Worm (Caenorhabditis elegans) whole organism, L3 larva: Measurements from ENCODE around the gene Y38C1AA.7.
"Not testable (repeated sequence)": the region's sequence is repeated elsewhere in the genome, so short reads cannot be mapped to it uniquely, and the experiment has no call there.

Experiments used
- ZK546.5 ChIP-seq: sonication (generic microtip); optimal IDR thresholded peaks from 2 replicates; lab custom pipeline; 2017; ENCODE audit warnings: missing biosample characterization, missing genetic modification characterization
- aly-2 ChIP-seq: fragments of 150-350 bp; optimal IDR thresholded peaks from 2 replicates; lab custom pipeline; 2014; ENCODE audit warnings: missing biosample characterization, missing genetic modification characterization
- ama-1 ChIP-seq: fragments of 150-350 bp; optimal IDR thresholded peaks from 2 replicates; lab custom pipeline; 2018
- ceh-16 ChIP-seq: sonication (generic microtip); optimal IDR thresholded peaks from 2 replicates; lab custom pipeline; 2017; ENCODE audit warnings: missing biosample characterization, missing genetic modification characterization
- ceh-28 ChIP-seq: fragments of 150-350 bp; optimal IDR thresholded peaks from 2 replicates; lab custom pipeline; 2014; ENCODE audit warnings: missing biosample characterization, missing genetic modification reagents, missing genetic modification characterization
- ceh-82 ChIP-seq: fragments of 150-350 bp; optimal IDR thresholded peaks from 2 replicates; lab custom pipeline; 2014; ENCODE audit warnings: missing biosample characterization, missing genetic modification characterization
- ceh-9 ChIP-seq: sonication (generic microtip); optimal IDR thresholded peaks from 2 replicates; lab custom pipeline; 2018; ENCODE audit warnings: missing biosample characterization, missing genetic modification characterization
- daf-12 ChIP-seq: fragments of 150-350 bp; optimal IDR thresholded peaks from 2 replicates; lab custom pipeline; 2014; ENCODE audit warnings: missing biosample characterization, missing genetic modification reagents, missing genetic modification characterization
- egl-27 ChIP-seq: sonication (generic microtip); optimal IDR thresholded peaks from 4 replicates; lab custom pipeline; 2017; ENCODE audit warnings: missing biosample characterization, missing genetic modification reagents, missing genetic modification characterization
- elt-1 ChIP-seq: fragments of 150-350 bp; optimal IDR thresholded peaks from 2 replicates; lab custom pipeline; 2014; ENCODE audit warnings: missing biosample characterization, missing genetic modification characterization
- elt-3 ChIP-seq, 3 experiments: fragments of 150-350 bp in 1 of 3; sonication (generic microtip) in 2 of 3; optimal IDR thresholded peaks; 2 replicates in 2 of 3; 4 replicates in 1 of 3; lab custom pipeline; 2014 to 2017; ENCODE audit warnings: missing biosample characterization in 3 of 3, missing genetic modification characterization in 3 of 3
- fkh-10 ChIP-seq: sonication (generic microtip); optimal IDR thresholded peaks from 2 replicates; lab custom pipeline; 2017; ENCODE audit warnings: missing biosample characterization, missing genetic modification reagents, missing genetic modification characterization
- fkh-2 ChIP-seq: fragments of 150-350 bp; optimal IDR thresholded peaks from 2 replicates; lab custom pipeline; 2014; ENCODE audit warnings: missing biosample characterization, missing genetic modification reagents, missing genetic modification characterization
- fos-1 ChIP-seq: fragments of 150-350 bp; optimal IDR thresholded peaks from 2 replicates; lab custom pipeline; 2014; ENCODE audit warnings: missing biosample characterization, missing genetic modification characterization
- hmg-11 ChIP-seq: sonication (generic microtip); optimal IDR thresholded peaks from 2 replicates; lab custom pipeline; 2016; ENCODE audit warnings: missing genetic modification characterization, missing compliant biosample characterization
- jun-1 ChIP-seq: fragments of 150-350 bp; optimal IDR thresholded peaks from 2 replicates; lab custom pipeline; 2014; ENCODE audit warnings: missing biosample characterization, missing genetic modification reagents, missing genetic modification characterization
- lin-15B ChIP-seq: fragments of 150-350 bp; optimal IDR thresholded peaks from 2 replicates; lab custom pipeline; 2014; ENCODE audit warnings: missing biosample characterization, missing genetic modification characterization
- lin-39 ChIP-seq: fragments of 150-350 bp; optimal IDR thresholded peaks from 2 replicates; lab custom pipeline; 2018; ENCODE audit warnings: missing biosample characterization, missing genetic modification reagents, missing genetic modification characterization
- lsy-12 ChIP-seq: sonication (generic microtip); optimal IDR thresholded peaks from 2 replicates; lab custom pipeline; 2016; ENCODE audit warnings: mild to moderate bottlenecking, missing genetic modification characterization, missing compliant biosample characterization
- mdl-1 ChIP-seq: fragments of 150-350 bp; optimal IDR thresholded peaks from 2 replicates; lab custom pipeline; 2014; ENCODE audit warnings: missing biosample characterization, missing genetic modification characterization
- mml-1 ChIP-seq: fragments of 150-350 bp; sonication (generic microtip); optimal IDR thresholded peaks from 3 replicates; lab custom pipeline; 2014; ENCODE audit warnings: missing biosample characterization, missing genetic modification characterization
- nfya-1 ChIP-seq: sonication (generic microtip); optimal IDR thresholded peaks from 2 replicates; lab custom pipeline; 2017; ENCODE audit warnings: missing genetic modification characterization, mild to moderate bottlenecking, missing compliant biosample characterization, antibody characterized with exemption, moderate library complexity; ENCODE audit not compliant: insufficient read depth
- nhr-11 ChIP-seq: fragments of 150-350 bp; optimal IDR thresholded peaks from 2 replicates; lab custom pipeline; 2014; ENCODE audit warnings: missing biosample characterization, missing genetic modification characterization
- nhr-23 ChIP-seq: fragments of 150-350 bp; optimal IDR thresholded peaks from 2 replicates; lab custom pipeline; 2014; ENCODE audit warnings: missing biosample characterization, missing genetic modification reagents, missing genetic modification characterization
- nhr-237 ChIP-seq: fragments of 150-350 bp; optimal IDR thresholded peaks from 2 replicates; lab custom pipeline; 2014; ENCODE audit warnings: missing biosample characterization, missing genetic modification characterization
- nhr-25 ChIP-seq: sonication (generic microtip); optimal IDR thresholded peaks from 2 replicates; lab custom pipeline; 2017; ENCODE audit warnings: missing biosample characterization, missing genetic modification characterization
- nhr-28 ChIP-seq: fragments of 150-350 bp; optimal IDR thresholded peaks from 2 replicates; lab custom pipeline; 2014; ENCODE audit warnings: missing biosample characterization, missing genetic modification characterization
- nhr-43 ChIP-seq: sonication (generic microtip); optimal IDR thresholded peaks from 2 replicates; lab custom pipeline; 2016; ENCODE audit warnings: mild to moderate bottlenecking, missing genetic modification characterization, missing compliant biosample characterization; ENCODE audit not compliant: poor library complexity, severe bottlenecking
- nhr-76 ChIP-seq: fragments of 150-350 bp; sonication (generic microtip); optimal IDR thresholded peaks from 5 replicates; lab custom pipeline; 2014; ENCODE audit warnings: missing biosample characterization, missing genetic modification characterization
- nhr-77 ChIP-seq: fragments of 150-350 bp; optimal IDR thresholded peaks from 2 replicates; lab custom pipeline; 2014; ENCODE audit warnings: missing biosample characterization, missing genetic modification characterization
- pqm-1 ChIP-seq: fragments of 150-350 bp; optimal IDR thresholded peaks from 2 replicates; lab custom pipeline; 2017; ENCODE audit warnings: missing biosample characterization, missing genetic modification characterization, inconsistent platforms
- sea-2 ChIP-seq: fragments of 150-350 bp; sonication (generic microtip); optimal IDR thresholded peaks from 4 replicates; lab custom pipeline; 2014; ENCODE audit warnings: missing biosample characterization, missing genetic modification reagents, missing genetic modification characterization
- skn-1 ChIP-seq: fragments of 150-350 bp; optimal IDR thresholded peaks from 2 replicates; lab custom pipeline; 2014; ENCODE audit warnings: missing biosample characterization, missing genetic modification characterization
- tbx-2 ChIP-seq: sonication (generic microtip); optimal IDR thresholded peaks from 2 replicates; lab custom pipeline; 2016; ENCODE audit warnings: mild to moderate bottlenecking, missing genetic modification characterization, missing compliant biosample characterization
- unc-62 ChIP-seq: fragments of 150-350 bp; sonication (generic microtip); optimal IDR thresholded peaks from 4 replicates; lab custom pipeline; 2014; ENCODE audit warnings: missing biosample characterization, missing genetic modification reagents, missing genetic modification characterization
- zag-1 ChIP-seq: fragments of 150-350 bp; optimal IDR thresholded peaks from 2 replicates; lab custom pipeline; 2014; ENCODE audit warnings: missing biosample characterization, missing genetic modification characterization
- ztf-11 ChIP-seq: fragments of 150-350 bp; optimal IDR thresholded peaks from 2 replicates; lab custom pipeline; 2014; ENCODE audit warnings: missing biosample characterization, missing genetic modification characterization

The Y38C1AA.7 gene

DNA sequence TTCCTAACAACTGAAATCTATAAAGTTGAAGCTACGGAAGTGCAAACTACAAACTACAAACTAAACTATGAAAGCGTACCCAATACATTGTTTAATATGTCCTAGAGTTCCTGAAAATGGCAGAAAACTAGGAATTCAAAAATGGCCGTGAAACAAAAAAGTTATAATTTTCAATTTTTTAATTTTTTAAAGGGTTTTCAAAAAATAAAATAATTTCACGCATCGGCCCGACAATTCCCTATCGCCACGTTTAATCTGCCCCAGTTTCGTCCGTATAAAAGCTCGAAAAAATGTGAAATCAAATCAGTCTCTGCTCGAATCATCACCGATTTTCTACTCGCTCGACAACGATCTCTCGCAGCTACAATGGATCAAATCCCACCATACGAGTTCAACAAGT, at the start of gene Y38C1AA.7:
Gene Y38C1AA.7, plus strand, starts transcription at position 301 of the 400 bp plus-strand sequence.
- TF ChIP-seq hmg-11 (no peak), lin-15B (tag; lab: Kevin White, UChicago) (no peak), nhr-28 (tag; lab: Kevin White, UChicago) (no peak), nhr-11 (no peak)

DNA sequence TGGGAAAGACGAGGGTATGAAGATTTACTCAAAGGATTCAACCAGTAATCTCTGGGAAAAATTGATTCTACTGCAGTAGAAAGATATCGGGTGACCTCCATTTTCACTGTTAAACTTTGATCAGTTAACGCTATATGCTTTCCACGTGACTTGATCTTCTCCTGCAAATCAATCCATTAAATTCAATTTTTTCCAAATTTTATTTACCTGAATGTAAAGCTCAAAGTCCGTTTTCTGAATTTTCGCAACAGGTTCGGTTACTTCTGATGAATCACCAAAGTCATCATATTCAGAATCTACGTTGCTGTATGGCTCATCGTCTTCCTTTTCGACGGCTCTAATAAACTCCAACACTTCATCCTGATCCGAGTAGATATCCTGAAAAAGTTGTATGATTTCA, 49.5 kb upstream of the Y38C1AA.7 start, which contains the start of gene B0545.4:
Gene B0545.4, minus strand, starts transcription at position 101 of the 400 bp plus-strand sequence.
- TF ChIP-seq ceh-16 (tag; lab: Kevin White, UChicago) (no peak), nhr-43 (tag; lab: Kevin White, UChicago) (no peak), mdl-1 (no peak), fos-1 (tag; lab: Kevin White, UChicago) (no peak), nfya-1 (no peak), pqm-1 (tag; lab: Kevin White, UChicago) (no peak), daf-12 (tag; lab: Kevin White, UChicago) (no peak), ztf-11 (tag; lab: Kevin White, UChicago) (no peak), ama-1 (no peak), fkh-10 (GFP tag; lab: Kevin White, UChicago) (no peak), tbx-2 (no peak), fkh-2 (tag; lab: Kevin White, UChicago) (no peak), nhr-23 (tag; lab: Kevin White, UChicago) (no peak), nhr-237 (tag; lab: Kevin White, UChicago) (no peak), ceh-28 (no peak)

DNA sequence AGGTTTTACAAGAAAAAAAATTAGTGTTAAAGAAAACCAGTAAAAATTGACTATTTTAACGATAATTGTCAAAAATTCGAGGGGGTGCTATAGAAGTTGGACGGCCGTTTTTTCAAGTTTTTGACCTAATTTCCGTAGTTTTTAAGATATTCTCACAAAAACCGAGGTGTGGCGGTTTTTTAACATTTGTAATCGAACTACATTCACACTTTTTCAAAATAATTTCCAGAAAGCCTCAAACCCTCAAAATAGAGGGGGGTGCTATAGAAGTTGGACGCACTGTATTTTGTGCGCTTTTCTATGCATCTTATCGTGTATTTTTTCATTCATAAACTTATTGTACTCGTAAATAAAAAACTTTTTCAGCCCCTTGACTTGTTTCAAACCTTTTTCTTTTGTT, 47.4 kb upstream of the Y38C1AA.7 start, which contains the start of gene F29C4.4:
Gene F29C4.4, plus strand, starts transcription at position 301 of the 400 bp plus-strand sequence.
- TF ChIP-seq nfya-1; unc-62 (GFP tag; lab: Kevin White, UChicago); nhr-43 (tag; lab: Kevin White, UChicago): not testable (repeated sequence)
- TF ChIP-seq, all 47 proteins: peak for 0; not testable (repeated sequence) for 47

DNA sequence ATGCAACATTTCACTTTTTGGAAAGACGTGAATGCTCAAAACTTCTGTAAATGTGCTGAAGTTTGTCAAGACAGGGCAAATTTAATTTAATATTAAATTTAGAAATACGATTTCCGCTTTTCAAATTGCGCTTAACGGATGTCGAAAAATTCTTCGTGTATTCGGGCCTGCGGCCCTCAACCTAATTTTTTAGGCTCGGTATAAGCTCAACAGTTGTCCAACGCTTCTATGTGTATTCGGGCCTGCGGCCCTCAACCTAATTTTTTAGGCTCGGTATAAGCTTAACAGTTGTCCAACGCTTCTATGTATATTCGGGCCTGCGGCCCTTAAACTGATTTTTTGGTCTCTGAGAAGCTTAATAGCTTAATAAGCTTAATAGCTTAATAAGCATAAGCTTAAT, 40.0 kb upstream of the Y38C1AA.7 start:
- TF ChIP-seq tbx-2 (no peak), mml-1 (tag; lab: Kevin White, UChicago) (no peak), zag-1 (tag; lab: Kevin White, UChicago) (no peak), ama-1 (no peak), egl-27 (no peak)
- TF ChIP-seq, all 47 proteins: peak for 0

DNA sequence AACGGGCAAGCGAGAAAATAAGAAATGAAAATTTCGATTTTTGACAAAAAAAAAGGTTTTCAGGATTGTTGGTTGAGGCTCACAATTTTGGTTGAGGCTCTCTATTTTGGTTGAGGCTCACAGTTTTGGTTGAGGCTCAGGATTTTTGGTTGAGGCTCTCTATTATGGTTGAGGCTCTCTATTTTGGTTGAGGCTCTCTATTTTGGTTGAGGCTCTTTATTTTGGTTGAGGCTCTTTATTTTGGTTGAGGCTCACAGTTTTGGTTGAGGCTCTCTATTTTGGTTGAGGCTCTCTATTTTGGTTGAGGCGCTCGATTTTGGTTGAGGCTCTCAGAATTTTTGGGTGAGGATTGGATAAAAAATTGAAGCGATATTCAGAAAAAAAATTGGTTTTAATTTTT, 39.0 kb upstream of the Y38C1AA.7 start:
- TF ChIP-seq fos-1 (tag; lab: Kevin White, UChicago), result no peak
- TF ChIP-seq ceh-9 (tag; lab: Kevin White, UChicago), result no peak
- no peak for TF ChIP-seq lin-39 (tag; lab: Kevin White, UChicago)
- TF ChIP-seq nhr-77, result no peak
- TF ChIP-seq nfya-1, result no peak
- no peak for TF ChIP-seq nhr-11
- TF ChIP-seq ama-1, result no peak
- TF ChIP-seq sea-2 (GFP tag; lab: Kevin White, UChicago), result no peak
- TF ChIP-seq nhr-23 (tag; lab: Kevin White, UChicago), result no peak
- TF ChIP-seq ZK546.5 (tag; lab: Kevin White, UChicago), result no peak
- no peak for TF ChIP-seq zag-1 (tag; lab: Kevin White, UChicago)
- TF ChIP-seq elt-1 (tag; lab: Kevin White, UChicago), result no peak
- TF ChIP-seq mml-1 (tag; lab: Kevin White, UChicago), result no peak
- TF ChIP-seq nhr-76 (tag; lab: Kevin White, UChicago), result no peak

DNA sequence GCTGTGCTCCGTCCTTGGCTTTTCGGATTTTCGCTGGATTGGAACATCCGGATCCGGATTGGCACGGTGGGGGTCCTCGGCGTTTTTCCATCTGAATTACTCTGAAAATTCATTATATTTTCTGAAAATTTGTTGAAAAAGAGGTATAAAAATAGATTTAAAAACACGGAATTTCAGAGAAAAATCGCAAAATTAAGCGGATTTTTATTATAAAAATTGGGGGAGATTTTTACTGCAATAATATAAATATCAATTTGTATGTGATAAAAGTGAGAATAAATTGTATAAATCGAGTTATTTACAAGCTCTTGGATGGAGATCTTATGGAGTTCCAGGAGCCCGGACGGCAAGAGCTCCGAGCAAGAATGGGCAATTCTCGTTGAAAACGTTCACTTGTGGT, 37.2 kb upstream of the Y38C1AA.7 start, which contains the start of gene tut-1:
Gene tut-1, minus strand, starts transcription at position 101 of the 400 bp plus-strand sequence.
- TF ChIP-seq nhr-25 (tag; lab: Kevin White, UChicago), result no peak
- no peak for TF ChIP-seq ceh-82 (tag; lab: Kevin White, UChicago)
- no peak for TF ChIP-seq nfya-1
- TF ChIP-seq nhr-43 (tag; lab: Kevin White, UChicago), result no peak
- no peak for TF ChIP-seq skn-1 (tag; lab: Kevin White, UChicago)
- no peak for TF ChIP-seq jun-1 (tag; lab: Kevin White, UChicago)
- no peak for TF ChIP-seq egl-27
- no peak for TF ChIP-seq lsy-12 (tag; lab: Kevin White, UChicago)
- no peak for TF ChIP-seq tbx-2
- TF ChIP-seq fkh-2 (tag; lab: Kevin White, UChicago), result no peak
- no peak for TF ChIP-seq ceh-28
- TF ChIP-seq nhr-23 (tag; lab: Kevin White, UChicago), result no peak
- no peak for TF ChIP-seq hmg-11
- TF ChIP-seq ZK546.5 (tag; lab: Kevin White, UChicago), result no peak
- no peak for TF ChIP-seq unc-62 (GFP tag; lab: Kevin White, UChicago)
- no peak for TF ChIP-seq aly-2 (tag; lab: Kevin White, UChicago)
- TF ChIP-seq elt-3 (tag; optimal IDR thresholded peaks at IDR 0.05; lab: Kevin White, UChicago), result no peak
- no peak for TF ChIP-seq sea-2 (GFP tag; lab: Kevin White, UChicago)
